Worm (Caenorhabditis elegans) whole organism, mixed stage, embryonic: Measurements from ENCODE around the gene chil-25.

Experiments used
- blmp-1 ChIP-seq: fragments of 150-350 bp; optimal IDR thresholded peaks from 2 replicates; lab custom pipeline; 2014; ENCODE audit warnings: missing biosample characterization, missing genetic modification characterization
- ceh-43 ChIP-seq: fragments of 200-800 bp; sonication (Bioruptor generic); optimal IDR thresholded peaks from 2 replicates; lab custom pipeline; 2018; ENCODE audit warnings: mild to moderate bottlenecking, missing genetic modification characterization, moderate library complexity, missing compliant biosample characterization
- elt-3 ChIP-seq: fragments of 150-350 bp; optimal IDR thresholded peaks from 2 replicates; lab custom pipeline; 2014; ENCODE audit warnings: missing biosample characterization, missing genetic modification characterization
- lin-13 ChIP-seq: fragments of 150-350 bp; optimal IDR thresholded peaks from 2 replicates; lab custom pipeline; 2014; ENCODE audit warnings: missing biosample characterization, missing genetic modification characterization
- mab-5 ChIP-seq: fragments of 150-350 bp; optimal IDR thresholded peaks from 2 replicates; lab custom pipeline; 2014; ENCODE audit warnings: missing biosample characterization, missing genetic modification characterization
- mls-2 ChIP-seq: sonication (generic microtip); optimal IDR thresholded peaks from 2 replicates; lab custom pipeline; 2016; ENCODE audit warnings: mild to moderate bottlenecking, missing genetic modification characterization, moderate library complexity, missing compliant biosample characterization
- nhr-12 ChIP-seq: fragments of 150-350 bp; optimal IDR thresholded peaks from 2 replicates; lab custom pipeline; 2014; ENCODE audit warnings: missing biosample characterization, missing genetic modification characterization
- nhr-76 ChIP-seq: sonication (generic microtip); optimal IDR thresholded peaks from 2 replicates; lab custom pipeline; 2017; ENCODE audit warnings: missing biosample characterization, missing genetic modification characterization
- pha-4 ChIP-seq: fragments of 150-350 bp; optimal IDR thresholded peaks from 2 replicates; lab custom pipeline; 2018; ENCODE audit warnings: missing biosample characterization, missing genetic modification reagents, missing genetic modification characterization
- sem-2 ChIP-seq: fragments of 200-800 bp; sonication (Bioruptor generic); optimal IDR thresholded peaks from 2 replicates; lab custom pipeline; 2018; ENCODE audit warnings: mild to moderate bottlenecking, missing genetic modification characterization, missing compliant biosample characterization
- snpc-4 ChIP-seq: fragments of 150-350 bp; optimal IDR thresholded peaks from 2 replicates; lab custom pipeline; 2014; ENCODE audit warnings: missing biosample characterization, missing genetic modification characterization
- sptf-1 ChIP-seq: sonication (generic microtip); optimal IDR thresholded peaks from 2 replicates; lab custom pipeline; 2017; ENCODE audit warnings: mild to moderate bottlenecking, missing genetic modification characterization, moderate library complexity, missing compliant biosample characterization
- unc-62 ChIP-seq: fragments of 150-350 bp; optimal IDR thresholded peaks from 2 replicates; lab custom pipeline; 2014; ENCODE audit warnings: missing biosample characterization, missing genetic modification reagents, missing genetic modification characterization

DNA sequence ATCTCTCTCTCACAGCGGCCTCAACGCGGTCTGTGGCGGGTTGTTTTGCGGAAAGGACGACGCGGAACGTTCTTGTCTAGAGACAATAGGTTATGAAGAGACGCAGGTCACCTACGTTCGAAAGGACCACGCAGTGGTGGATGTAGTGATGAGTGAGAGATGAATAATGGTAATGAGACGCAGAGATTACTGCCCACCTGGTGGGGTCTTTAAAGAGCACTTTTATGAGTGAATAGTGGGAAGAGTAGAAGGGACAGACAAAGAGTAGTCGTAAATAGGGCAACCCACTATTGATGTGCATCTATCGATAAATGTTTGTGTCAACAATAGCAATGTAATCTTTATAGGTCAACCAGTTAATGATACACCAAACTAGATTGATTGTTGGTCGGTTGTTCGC, 16.8 kb upstream of the chil-25 start:
- TF ChIP-seq nhr-76 (no peak), lin-13 (tag; lab: Kevin White, UChicago) (no peak), unc-62 (GFP tag; lab: Kevin White, UChicago) (peak; percentile 53), sem-2 (GFP tag; lab: Kevin White, UChicago) (no peak), mab-5 (tag; lab: Kevin White, UChicago) (no peak), sptf-1 (tag; lab: Kevin White, UChicago) (no peak), blmp-1 (tag; lab: Kevin White, UChicago) (no peak), snpc-4 (tag; lab: Kevin White, UChicago) (no peak), ceh-43 (peak; percentile 24), pha-4 (tag; lab: Kevin White, UChicago) (no peak), elt-3 (no peak), mls-2 (tag; lab: Kevin White, UChicago) (peak; percentile 64), nhr-12 (tag; lab: Kevin White, UChicago) (no peak)
